Worm (Caenorhabditis elegans) whole organism, young adult: ENCODE measurements around the gene pbs-6.

ENCODE experiments used
- B0336.3 ChIP-seq: fragments of 200-800 bp; sonication (Bioruptor generic); IDR thresholded peaks from 2 replicates; pipeline ENCODE4 v1.3.6; 2022; ENCODE audit warnings: missing genetic modification characterization, missing compliant biosample characterization
- F22D6.2 ChIP-seq: sonication (generic microtip); optimal IDR thresholded peaks from 2 replicates; lab custom pipeline; 2016; ENCODE audit warnings: mild to moderate bottlenecking, missing genetic modification characterization, missing compliant biosample characterization
- F23B12.7 ChIP-seq: sonication (generic microtip); optimal IDR thresholded peaks from 2 replicates; lab custom pipeline; 2017; ENCODE audit warnings: missing genetic modification characterization, mild to moderate bottlenecking, missing compliant biosample characterization, antibody characterized with exemption, moderate library complexity; ENCODE audit not compliant: insufficient read depth
- F57A8.1 ChIP-seq: fragments of 200-800 bp; sonication (Bioruptor generic); optimal IDR thresholded peaks from 2 replicates; lab custom pipeline; 2018; ENCODE audit warnings: mild to moderate bottlenecking, missing genetic modification characterization, moderate library complexity, missing compliant biosample characterization
- F57C9.4 ChIP-seq: sonication (generic microtip); optimal IDR thresholded peaks from 2 replicates; lab custom pipeline; 2017; ENCODE audit warnings: mild to moderate bottlenecking, missing genetic modification characterization, missing compliant biosample characterization
- K12H6.12 ChIP-seq: fragments of 200-800 bp; sonication (Bioruptor generic); optimal IDR thresholded peaks from 2 replicates; lab custom pipeline; 2018; ENCODE audit warnings: mild to moderate bottlenecking, missing genetic modification characterization, missing compliant biosample characterization
- ZK185.1 ChIP-seq: sonication (generic microtip); optimal IDR thresholded peaks from 2 replicates; lab custom pipeline; 2016; ENCODE audit warnings: mild to moderate bottlenecking, missing genetic modification characterization, missing compliant biosample characterization; ENCODE audit not compliant: poor library complexity, severe bottlenecking
- akir-1 ChIP-seq: fragments of 200-800 bp; sonication (Bioruptor generic); optimal IDR thresholded peaks from 2 replicates; lab custom pipeline; 2018; ENCODE audit warnings: mild to moderate bottlenecking, missing genetic modification characterization, moderate library complexity, missing compliant biosample characterization
- ama-1 ChIP-seq, 3 experiments: fragments of 150-350 bp in 1 of 3; sonication (generic microtip) in 2 of 3; optimal IDR thresholded peaks; 2 replicates each; lab custom pipeline; 2014 to 2018; ENCODE audit warnings: missing biosample characterization in 2 of 3, missing genetic modification characterization in 2 of 3, missing genetic modification reagents in 2 of 3
- aptf-3 ChIP-seq: fragments of 200-800 bp; sonication (Bioruptor generic); IDR thresholded peaks from 2 replicates; pipeline ENCODE4 v1.3.6; 2022; ENCODE audit warnings: missing genetic modification characterization, missing compliant biosample characterization
- attf-3 ChIP-seq: fragments of 200-800 bp; sonication (Bioruptor generic); conservative IDR thresholded peaks from 2 replicates; pipeline ENCODE4 v1.3.6; 2022; ENCODE audit warnings: missing genetic modification reagents, missing genetic modification characterization, missing compliant biosample characterization
- bed-2 ChIP-seq: fragments of 200-800 bp; sonication (Bioruptor generic); IDR thresholded peaks from 2 replicates; pipeline ENCODE4 v1.3.6; 2022; ENCODE audit warnings: missing genetic modification reagents, missing genetic modification characterization, missing compliant biosample characterization
- ceh-58 ChIP-seq: fragments of 200-800 bp; sonication (Bioruptor generic); IDR thresholded peaks from 2 replicates; pipeline ENCODE4 v1.3.6; 2022; ENCODE audit warnings: missing genetic modification characterization, missing compliant biosample characterization
- die-1 ChIP-seq: sonication (generic microtip); optimal IDR thresholded peaks from 2 replicates; lab custom pipeline; 2016; ENCODE audit warnings: missing genotype, mild to moderate bottlenecking, missing genetic modification characterization, missing compliant biosample characterization
- dpl-1 ChIP-seq: fragments of 150-350 bp; optimal IDR thresholded peaks from 2 replicates; lab custom pipeline; 2014; ENCODE audit warnings: missing biosample characterization, missing genetic modification reagents, missing genetic modification characterization
- ekl-4 ChIP-seq: fragments of 200-800 bp; sonication (Bioruptor generic); IDR thresholded peaks from 2 replicates; pipeline ENCODE4 v1.3.6; 2022; ENCODE audit warnings: missing genetic modification reagents, missing genetic modification characterization, missing compliant biosample characterization
- ets-4 ChIP-seq: fragments of 200-800 bp; sonication (Bioruptor generic); optimal IDR thresholded peaks from 2 replicates; lab custom pipeline; 2018; ENCODE audit warnings: mild to moderate bottlenecking, missing genetic modification characterization, missing compliant biosample characterization
- fkh-3 ChIP-seq: sonication (generic microtip); optimal IDR thresholded peaks from 2 replicates; lab custom pipeline; 2016; ENCODE audit warnings: mild to moderate bottlenecking, missing genetic modification characterization, missing compliant biosample characterization
- him-1 ChIP-seq: sonication (generic microtip); optimal IDR thresholded peaks from 2 replicates; lab custom pipeline; 2016; ENCODE audit warnings: missing genotype, missing genetic modification reagents, missing genetic modification characterization, missing compliant biosample characterization
- hlh-26 ChIP-seq: fragments of 200-800 bp; sonication (Bioruptor generic); conservative IDR thresholded peaks from 2 replicates; pipeline ENCODE4 v1.3.6; 2022; ENCODE audit warnings: missing genetic modification reagents, missing genetic modification characterization, missing compliant biosample characterization
- hmg-1.2 ChIP-seq: fragments of 200-800 bp; sonication (Bioruptor generic); IDR thresholded peaks from 2 replicates; pipeline ENCODE4 v1.3.6; 2022; ENCODE audit warnings: missing genetic modification reagents, missing genetic modification characterization, missing compliant biosample characterization
- lin-35 ChIP-seq, 3 experiments: fragments of 150-350 bp in 2 of 3; sonication (generic microtip) in 1 of 3; optimal IDR thresholded peaks; 2 replicates each; lab custom pipeline; 2014 to 2018; ENCODE audit warnings: missing biosample characterization in 3 of 3, missing genetic modification characterization in 3 of 3, missing genetic modification reagents in 3 of 3
- lin-54 ChIP-seq: fragments of 200-800 bp; sonication (Bioruptor generic); optimal IDR thresholded peaks from 2 replicates; lab custom pipeline; 2018; ENCODE audit warnings: mild to moderate bottlenecking, missing genetic modification characterization, missing compliant biosample characterization
- madf-3 ChIP-seq: fragments of 200-800 bp; sonication (Bioruptor generic); IDR thresholded peaks from 2 replicates; pipeline ENCODE4 v1.3.6; 2022; ENCODE audit warnings: missing genetic modification reagents, missing genetic modification characterization, missing compliant biosample characterization
- nfya-2 ChIP-seq: fragments of 200-800 bp; sonication (Bioruptor generic); IDR thresholded peaks from 2 replicates; pipeline ENCODE4 v1.3.6; 2022; ENCODE audit warnings: missing genetic modification reagents, missing genetic modification characterization, missing compliant biosample characterization
- rcor-1 ChIP-seq: fragments of 200-800 bp; sonication (Bioruptor generic); IDR thresholded peaks from 2 replicates; pipeline ENCODE4 v1.3.6; 2022; ENCODE audit warnings: missing genetic modification reagents, missing genetic modification characterization, missing compliant biosample characterization
- rpc-1 ChIP-seq, 2 experiments: fragments of 150-350 bp in 1 of 2; sonication (generic microtip) in 1 of 2; optimal IDR thresholded peaks; 2 replicates each; lab custom pipeline; 2014 to 2018; ENCODE audit warnings: missing biosample characterization in 1 of 2, missing genetic modification characterization in 1 of 2, missing genetic modification reagents in 1 of 2, missing genotype in 1 of 2
- snpc-1.1 ChIP-seq: sonication (generic microtip); optimal IDR thresholded peaks from 2 replicates; lab custom pipeline; 2017; ENCODE audit warnings: missing genetic modification characterization, mild to moderate bottlenecking, missing compliant biosample characterization, antibody characterized with exemption, moderate library complexity, missing genotype, missing genetic modification reagents; ENCODE audit not compliant: insufficient read depth
- snpc-3.4 ChIP-seq: sonication (generic microtip); optimal IDR thresholded peaks from 2 replicates; lab custom pipeline; 2017; ENCODE audit warnings: missing genetic modification characterization, mild to moderate bottlenecking, missing compliant biosample characterization, antibody characterized with exemption, moderate library complexity, missing genotype, missing genetic modification reagents
- snpc-4 ChIP-seq, 5 experiments: fragments of 150-350 bp in 1 of 5; sonication (generic microtip) in 4 of 5; optimal IDR thresholded peaks; 2 replicates each; lab custom pipeline; 2014 to 2018; ENCODE audit warnings: missing genetic modification characterization in 5 of 5, missing biosample characterization in 3 of 5, antibody characterized with exemption in 2 of 5, mild to moderate bottlenecking in 2 of 5, missing compliant biosample characterization in 2 of 5, missing genotype in 2 of 5, moderate library complexity in 2 of 5, missing genetic modification reagents in 1 of 5
- tbp1 ChIP-seq: fragments of 200-800 bp; sonication (Bioruptor generic); optimal IDR thresholded peaks from 2 replicates; lab custom pipeline; 2018; ENCODE audit warnings: mild to moderate bottlenecking, missing genetic modification characterization, missing compliant biosample characterization
- xnd-1 ChIP-seq: sonication (generic microtip); optimal IDR thresholded peaks from 2 replicates; lab custom pipeline; 2016; ENCODE audit warnings: missing genotype, missing genetic modification reagents, missing genetic modification characterization, missing compliant biosample characterization
- zfh-2 ChIP-seq: fragments of 200-800 bp; sonication (Bioruptor generic); conservative IDR thresholded peaks from 2 replicates; pipeline ENCODE4 v1.3.6; 2022; ENCODE audit warnings: missing genetic modification reagents, missing genetic modification characterization, missing compliant biosample characterization
- ztf-18 ChIP-seq: sonication (generic microtip); optimal IDR thresholded peaks from 2 replicates; lab custom pipeline; 2016; ENCODE audit warnings: missing genotype, mild to moderate bottlenecking, missing genetic modification characterization, missing compliant biosample characterization
- ztf-26 ChIP-seq: sonication (generic microtip); optimal IDR thresholded peaks from 2 replicates; lab custom pipeline; 2017; ENCODE audit warnings: missing genetic modification characterization, missing compliant biosample characterization
- ztf-3 ChIP-seq: fragments of 200-800 bp; sonication (Bioruptor generic); optimal IDR thresholded peaks from 2 replicates; lab custom pipeline; 2018; ENCODE audit warnings: mild to moderate bottlenecking, missing genetic modification characterization, missing compliant biosample characterization

Gene pbs-6

ce11 chrIII:8227511-8227910 lies 16.4 kb downstream of the pbs-6 start, which contains the start of gene fbxl-1 (continued):
- TF ChIP-seq ceh-58 (GFP tag; lab: Robert Waterston, UW) (no peak), ets-4 (peak; percentile 65), hmg-1.2 (GFP tag; lab: Robert Waterston, UW) (peak; percentile 79; the same call in 1 of the 2 replicates), aptf-3 (GFP tag; lab: Robert Waterston, UW) (no peak), lin-35 (GFP tag; optimal IDR thresholded peaks at IDR 0.05; lab: Kevin White, UChicago) (no peak), tbp1 (peak; percentile 53), ztf-18 (peak; percentile 45), fkh-3 (no peak), snpc-4 (GFP tag; optimal IDR thresholded peaks at IDR 0.05; lab: Kevin White, UChicago) (no peak), snpc-4 (tag; optimal IDR thresholded peaks at IDR 0.05; lab: Kevin White, UChicago) (peak; percentile 19 to 56 (median 26)), ZK185.1 (peak; percentile 41), F22D6.2 (tag; lab: Kevin White, UChicago) (peak; percentile 29), F57C9.4 (no peak), rpc-1 (optimal IDR thresholded peaks at IDR 0.05; lab: Kevin White, UChicago) (no peak), rpc-1 (tag; optimal IDR thresholded peaks at IDR 0.05; lab: Kevin White, UChicago) (no peak), ama-1 (optimal IDR thresholded peaks at IDR 0.05; lab: Kevin White, UChicago) (no peak), ama-1 (GFP tag; optimal IDR thresholded peaks at IDR 0.05; lab: Kevin White, UChicago) (no peak), rcor-1 (GFP tag; lab: Robert Waterston, UW) (peak; percentile 42; the same call in 1 of the 2 replicates), snpc-1.1 (tag; lab: Kevin White, UChicago) (no peak), B0336.3 (GFP tag; lab: Robert Waterston, UW) (no peak; the same call in none of the 2 replicates), ekl-4 (GFP tag; lab: Robert Waterston, UW) (peak; percentile 49; the same call in 1 of the 2 replicates), snpc-3.4 (tag; lab: Kevin White, UChicago) (no peak), ztf-26 (tag; lab: Kevin White, UChicago) (peak; percentile 34), dpl-1 (no peak), akir-1 (GFP tag; lab: Kevin White, UChicago) (no peak), ztf-3 (GFP tag; lab: Kevin White, UChicago) (no peak), die-1 (tag; lab: Kevin White, UChicago) (no peak), K12H6.12 (tag; lab: Kevin White, UChicago) (peak; percentile 86), him-1 (tag; lab: Kevin White, UChicago) (no peak), zfh-2 (GFP tag; lab: Robert Waterston, UW) (peak; percentile 98), hlh-26 (no peak), xnd-1 (tag; lab: Kevin White, UChicago) (no peak), bed-2 (GFP tag; lab: Robert Waterston, UW) (no peak), F23B12.7 (tag; lab: Kevin White, UChicago) (no peak)

- no peak for TF ChIP-seq lin-54
- no peak for TF ChIP-seq F57A8.1 (GFP tag; lab: Kevin White, UChicago)
- TF ChIP-seq madf-3 = 0 out of 2 replicates have a peak, but pooled peaks have one; percentile 40
- TF ChIP-seq B0336.3 (GFP tag; lab: Robert Waterston, UW) = peak; percentile 55; the same call in 1 of the 2 replicates
Measured at ce11 chrIII:8226178-8226577, 17.7 kb downstream of the pbs-6 start, which contains the start of gene rfs-1. Gene rfs-1, plus strand, starts transcription at chrIII:8226478.

- TF ChIP-seq nfya-2 (GFP tag; lab: Robert Waterston, UW) = no peak
- TF ChIP-seq attf-3 (GFP tag; lab: Robert Waterston, UW) = peak; percentile 88
- TF ChIP-seq, all 124 proteins: peak for 1
Measured at ce11 chrIII:8224769-8225168, 19.1 kb downstream of the pbs-6 start, which contains the start of gene mob-4. Gene mob-4, plus strand, starts transcription at chrIII:8225097.
